Fruit fly (Drosophila melanogaster) whole organism, prepupa: ENCODE data around the gene CG3505.

ENCODE experiments used
- CG10631 ChIP-seq: fragments of 200-800 bp; sonication (Bioruptor generic); optimal IDR thresholded peaks from 2 replicates; lab custom pipeline; 2016; ENCODE audit warnings: missing biosample characterization, missing genetic modification characterization
- CG10669 ChIP-seq: fragments of 200-800 bp; sonication (Bioruptor generic); optimal IDR thresholded peaks from 3 replicates; lab custom pipeline; 2018; ENCODE audit warnings: missing biosample characterization, mild to moderate bottlenecking, missing genetic modification characterization, moderate library complexity
- CG11762 ChIP-seq: fragments of 200-800 bp; sonication (Bioruptor generic); optimal IDR thresholded peaks from 3 replicates; lab custom pipeline; 2016; ENCODE audit warnings: missing biosample characterization, missing genetic modification characterization; ENCODE audit not compliant: insufficient read depth
- CG11902 ChIP-seq: fragments of 200-800 bp; sonication (Bioruptor generic); optimal IDR thresholded peaks from 3 replicates; lab custom pipeline; 2016; ENCODE audit warnings: missing biosample characterization, missing genetic modification characterization
- CG15336 ChIP-seq: fragments of 200-800 bp; sonication (Bioruptor generic); IDR thresholded peaks from 2 replicates; pipeline ENCODE4 v1.3.6; 2022; ENCODE audit warnings: missing biosample characterization, missing genetic modification characterization
- CG1621 ChIP-seq: fragments of 200-800 bp; sonication (Bioruptor generic); optimal IDR thresholded peaks from 3 replicates; lab custom pipeline; 2018; ENCODE audit warnings: missing biosample characterization, mild to moderate bottlenecking, missing genetic modification characterization
- CG16779 ChIP-seq: fragments of 200-800 bp; sonication (Bioruptor generic); optimal IDR thresholded peaks from 3 replicates; lab custom pipeline; 2017; ENCODE audit warnings: missing biosample characterization, mild to moderate bottlenecking, missing genetic modification characterization
- CG3032 ChIP-seq: fragments of 200-800 bp; optimal IDR thresholded peaks from 2 replicates; lab custom pipeline; 2019; ENCODE audit warnings: missing biosample characterization, mild to moderate bottlenecking, missing genetic modification characterization, moderate library complexity
- CG31627 ChIP-seq: fragments of 200-800 bp; sonication (Bioruptor generic); optimal IDR thresholded peaks from 3 replicates; lab custom pipeline; 2016; ENCODE audit warnings: missing biosample characterization, missing genetic modification characterization
- CG3919 ChIP-seq: fragments of 200-800 bp; sonication (Bioruptor generic); optimal IDR thresholded peaks from 3 replicates; lab custom pipeline; 2016; ENCODE audit warnings: missing biosample characterization, missing genetic modification characterization
- CG4318 ChIP-seq: fragments of 200-800 bp; sonication (Bioruptor generic); optimal IDR thresholded peaks from 3 replicates; lab custom pipeline; 2017; ENCODE audit warnings: missing biosample characterization, mild to moderate bottlenecking, missing genetic modification characterization
- CG6163 ChIP-seq: fragments of 200-800 bp; sonication (Bioruptor generic); IDR thresholded peaks from 3 replicates; pipeline ENCODE4 v1.3.6; 2022; ENCODE audit warnings: missing biosample characterization, missing genetic modification characterization
- CG6276 ChIP-seq: fragments of 200-800 bp; sonication (Bioruptor generic); optimal IDR thresholded peaks from 2 replicates; lab custom pipeline; 2017; ENCODE audit warnings: missing biosample characterization, mild to moderate bottlenecking, missing genetic modification characterization
- CG6854 ChIP-seq: fragments of 200-800 bp; sonication (Bioruptor generic); optimal IDR thresholded peaks from 2 replicates; lab custom pipeline; 2017; ENCODE audit warnings: missing biosample characterization, mild to moderate bottlenecking, missing genetic modification characterization
- CG7368 ChIP-seq: fragments of 200-800 bp; sonication (Bioruptor generic); optimal IDR thresholded peaks from 3 replicates; lab custom pipeline; 2016; ENCODE audit warnings: missing biosample characterization, missing genetic modification characterization
- CG8119 ChIP-seq: fragments of 200-800 bp; sonication (Bioruptor generic); IDR thresholded peaks from 3 replicates; pipeline ENCODE4 v1.3.6; 2022; ENCODE audit warnings: missing biosample characterization, missing genetic modification characterization
- CG8319 ChIP-seq: fragments of 200-800 bp; sonication (Bioruptor generic); optimal IDR thresholded peaks from 3 replicates; lab custom pipeline; 2016; ENCODE audit warnings: missing biosample characterization, missing genetic modification characterization
- CG9139 ChIP-seq: fragments of 200-800 bp; sonication (Bioruptor generic); optimal IDR thresholded peaks from 3 replicates; lab custom pipeline; 2017; ENCODE audit warnings: missing biosample characterization, mild to moderate bottlenecking, missing genetic modification characterization
- Eip75B ChIP-seq: fragments of 200-800 bp; sonication (Bioruptor generic); optimal IDR thresholded peaks from 3 replicates; lab custom pipeline; 2016; ENCODE audit warnings: missing biosample characterization, missing genetic modification characterization
- Eip78C ChIP-seq: fragments of 200-800 bp; sonication (Bioruptor generic); peaks from one replicate; lab custom pipeline; 2016; ENCODE audit warnings: missing biosample characterization, missing genetic modification characterization
- Eip93F ChIP-seq: fragments of 200-800 bp; sonication (Bioruptor generic); optimal IDR thresholded peaks from 2 replicates; lab custom pipeline; 2016; ENCODE audit warnings: missing biosample characterization, mild to moderate bottlenecking, missing genetic modification characterization
- Ets21C ChIP-seq: fragments of 200-800 bp; sonication (Bioruptor generic); optimal IDR thresholded peaks from 3 replicates; lab custom pipeline; 2016; ENCODE audit warnings: missing biosample characterization, missing genetic modification characterization
- Ets96B ChIP-seq: fragments of 200-800 bp; optimal IDR thresholded peaks from 2 replicates; lab custom pipeline; 2019; ENCODE audit warnings: missing biosample characterization, mild to moderate bottlenecking, missing genetic modification characterization, moderate library complexity
- Gug ChIP-seq: fragments of 200-800 bp; sonication (Bioruptor generic); IDR thresholded peaks from 2 replicates; pipeline ENCODE4 v1.3.6; 2022; ENCODE audit warnings: missing biosample characterization, missing genetic modification characterization
- Hr38 ChIP-seq: sonication (Bioruptor generic); optimal IDR thresholded peaks from 2 replicates; lab custom pipeline; 2016; ENCODE audit warnings: missing biosample characterization, missing genetic modification characterization
- Hr39 ChIP-seq: fragments of 200-800 bp; sonication (Bioruptor generic); optimal IDR thresholded peaks from 2 replicates; lab custom pipeline; 2016; ENCODE audit warnings: missing biosample characterization, missing genetic modification characterization
- Hr4 ChIP-seq: fragments of 200-800 bp; sonication (Bioruptor generic); optimal IDR thresholded peaks from 3 replicates; lab custom pipeline; 2016; ENCODE audit warnings: missing biosample characterization, missing genetic modification characterization
- Lpt ChIP-seq: fragments of 200-800 bp; sonication (Bioruptor generic); optimal IDR thresholded peaks from 3 replicates; lab custom pipeline; 2016; ENCODE audit warnings: missing biosample characterization, missing genetic modification characterization
- OdsH ChIP-seq: fragments of 200-800 bp; sonication (Bioruptor generic); optimal IDR thresholded peaks from 3 replicates; lab custom pipeline; 2016; ENCODE audit warnings: missing biosample characterization, missing genetic modification characterization
- Sox14 ChIP-seq: fragments of 200-800 bp; sonication (Bioruptor generic); optimal IDR thresholded peaks from 3 replicates; lab custom pipeline; 2016; ENCODE audit warnings: missing biosample characterization, missing genetic modification characterization
- acj6 ChIP-seq: fragments of 200-800 bp; sonication (Bioruptor generic); optimal IDR thresholded peaks from 3 replicates; lab custom pipeline; 2016; ENCODE audit warnings: missing biosample characterization, missing genetic modification characterization
- cyc ChIP-seq: fragments of 200-800 bp; sonication (Bioruptor generic); optimal IDR thresholded peaks from 3 replicates; lab custom pipeline; 2016; ENCODE audit warnings: missing biosample characterization, missing genetic modification characterization
- dac ChIP-seq: fragments of 200-800 bp; sonication (Bioruptor generic); optimal IDR thresholded peaks from 2 replicates; lab custom pipeline; 2017; ENCODE audit warnings: missing biosample characterization, mild to moderate bottlenecking, missing genetic modification characterization
- dsx ChIP-seq: fragments of 200-800 bp; optimal IDR thresholded peaks from 3 replicates; lab custom pipeline; 2019; ENCODE audit warnings: missing biosample characterization, mild to moderate bottlenecking, missing genetic modification characterization, moderate library complexity; ENCODE audit not compliant: poor library complexity, severe bottlenecking
- eg ChIP-seq: fragments of 200-800 bp; sonication (Bioruptor generic); IDR thresholded peaks from 3 replicates; pipeline ENCODE4 v1.3.6; 2022; ENCODE audit warnings: missing biosample characterization, missing genetic modification characterization
- lz ChIP-seq: fragments of 200-800 bp; sonication (Bioruptor generic); optimal IDR thresholded peaks from 3 replicates; lab custom pipeline; 2016; ENCODE audit warnings: missing biosample characterization, missing genetic modification characterization
- pdm3 ChIP-seq: fragments of 200-800 bp; sonication (Bioruptor generic); optimal IDR thresholded peaks from 3 replicates; lab custom pipeline; 2016; ENCODE audit warnings: missing biosample characterization, missing genetic modification characterization
- spab ChIP-seq: fragments of 200-800 bp; sonication (Bioruptor generic); optimal IDR thresholded peaks from 2 replicates; lab custom pipeline; 2017; ENCODE audit warnings: missing biosample characterization, mild to moderate bottlenecking, missing genetic modification characterization, missing genetic modification reagents
- ss ChIP-seq, 2 experiments: fragments of 200-800 bp; sonication (Bioruptor generic); optimal IDR thresholded peaks; 2 replicates in 1 of 2; 3 replicates in 1 of 2; lab custom pipeline; 2017 to 2018; ENCODE audit warnings: mild to moderate bottlenecking in 2 of 2, missing biosample characterization in 2 of 2, missing genetic modification characterization in 2 of 2, moderate library complexity in 1 of 2
- svp ChIP-seq: fragments of 200-800 bp; sonication (Bioruptor generic); peaks from one replicate; lab custom pipeline; 2016; ENCODE audit warnings: missing biosample characterization, missing genetic modification characterization
- topi ChIP-seq: fragments of 200-800 bp; sonication (Bioruptor generic); optimal IDR thresholded peaks from 3 replicates; lab custom pipeline; 2016; ENCODE audit warnings: missing biosample characterization, missing genetic modification characterization
- vri ChIP-seq: fragments of 200-800 bp; sonication (Bioruptor generic); optimal IDR thresholded peaks from 3 replicates; lab custom pipeline; 2016; ENCODE audit warnings: missing biosample characterization, mild to moderate bottlenecking, missing genetic modification characterization

The CG3505 gene

DNA sequence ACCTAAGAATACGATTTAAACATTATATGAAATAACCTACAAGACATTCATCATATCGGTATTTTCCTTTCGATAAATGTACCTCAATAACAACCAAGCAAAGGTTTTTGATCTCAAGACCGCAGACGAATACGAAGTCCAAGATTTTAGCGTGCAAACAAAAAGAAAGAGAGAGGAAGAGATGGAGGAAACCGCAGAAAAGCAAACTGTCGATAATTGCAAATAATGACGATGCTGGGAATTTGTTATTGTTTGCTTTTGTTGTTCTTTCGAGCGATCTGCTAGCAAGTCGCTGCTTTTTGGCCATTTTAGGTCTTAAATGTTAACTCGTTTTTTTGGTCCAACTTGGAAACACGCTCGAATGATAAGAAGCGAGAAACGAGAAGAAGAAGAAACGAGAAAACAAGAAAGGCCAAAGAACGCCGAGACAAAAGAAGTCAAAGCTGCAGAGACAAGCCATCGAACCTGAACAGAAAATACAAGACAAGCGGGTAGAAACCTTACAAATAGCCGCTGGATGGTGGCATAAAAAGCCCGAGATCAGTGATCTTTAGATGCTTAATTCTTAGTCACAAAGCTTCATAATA lies 6.1 kb upstream of the CG3505 start (continued):
- no peak for TF ChIP-seq dac (GFP tag; lab: Kevin White, UChicago)
- no peak for TF ChIP-seq CG7368 (GFP tag; lab: Kevin White, UChicago)
- TF ChIP-seq cyc (GFP tag; lab: Kevin White, UChicago), result no peak
- peak; percentile 7 for TF ChIP-seq Eip75B (GFP tag; lab: Kevin White, UChicago)
- TF ChIP-seq CG6854 (GFP tag; lab: Kevin White, UChicago), result peak; percentile 88
- no peak for TF ChIP-seq CG4318 (GFP tag; lab: Kevin White, UChicago)
- no peak for TF ChIP-seq OdsH (GFP tag; lab: Kevin White, UChicago)
- TF ChIP-seq Eip93F (GFP tag; lab: Kevin White, UChicago), result no peak
- no peak for TF ChIP-seq Ets96B (tag; lab: Kevin White, UChicago)
- TF ChIP-seq Sox14 (GFP tag; lab: Kevin White, UChicago), result no peak
- TF ChIP-seq CG31627, result no peak
- peak in 1 of 2 experiments; percentile 70 for TF ChIP-seq ss (GFP tag; optimal IDR thresholded peaks at IDR 0.05; lab: Kevin White, UChicago)
- no peak for TF ChIP-seq CG11762 (GFP tag; lab: Kevin White, UChicago)
- no peak for TF ChIP-seq spab
- no peak for TF ChIP-seq CG1621
- TF ChIP-seq Hr38 (GFP tag; lab: Kevin White, UChicago), result no peak
- no peak for TF ChIP-seq Ets21C (GFP tag; lab: Kevin White, UChicago)
- no peak for TF ChIP-seq lz (GFP tag; lab: Kevin White, UChicago)
- TF ChIP-seq dsx (GFP tag; lab: Kevin White, UChicago), result no peak
- peak; percentile 58 for TF ChIP-seq svp
- TF ChIP-seq Hr4 (GFP tag; lab: Kevin White, UChicago), result no peak
- TF ChIP-seq eg (GFP tag; lab: Robert Waterston, UW), result no peak
- TF ChIP-seq CG11902 (GFP tag; lab: Kevin White, UChicago), result no peak

DNA sequence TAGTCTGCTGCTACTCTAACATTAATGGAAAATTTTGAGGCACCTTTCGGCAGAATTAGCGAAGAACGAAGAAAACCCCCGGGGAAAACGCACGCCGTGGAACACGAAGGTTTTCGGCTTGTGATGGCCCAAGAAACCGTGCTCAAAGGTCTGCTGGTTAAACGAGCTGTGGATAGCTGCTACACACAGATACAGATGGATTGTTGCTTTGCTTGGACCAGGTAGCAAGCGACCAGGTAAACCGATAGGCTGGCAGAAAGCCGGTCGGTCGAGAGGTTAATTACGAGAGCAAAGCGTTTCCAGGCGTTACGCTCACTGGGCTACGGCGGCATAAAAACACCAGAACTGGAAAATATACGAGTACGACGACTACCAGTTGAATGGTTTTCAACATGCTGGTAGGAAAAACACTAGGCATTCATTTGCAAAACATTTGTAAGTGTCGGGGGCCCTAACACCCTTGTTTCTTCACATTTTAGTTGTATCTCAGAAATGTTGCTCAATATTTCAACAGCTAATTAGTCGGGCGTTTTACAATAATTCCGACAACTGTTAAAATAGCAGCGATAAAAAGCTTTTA lies 4.9 kb upstream of the CG3505 start:
- TF ChIP-seq OdsH (GFP tag; lab: Kevin White, UChicago), result no peak
- peak; percentile 5 for TF ChIP-seq CG6854 (GFP tag; lab: Kevin White, UChicago)
- TF ChIP-seq, all 60 proteins: peak for 1

DNA sequence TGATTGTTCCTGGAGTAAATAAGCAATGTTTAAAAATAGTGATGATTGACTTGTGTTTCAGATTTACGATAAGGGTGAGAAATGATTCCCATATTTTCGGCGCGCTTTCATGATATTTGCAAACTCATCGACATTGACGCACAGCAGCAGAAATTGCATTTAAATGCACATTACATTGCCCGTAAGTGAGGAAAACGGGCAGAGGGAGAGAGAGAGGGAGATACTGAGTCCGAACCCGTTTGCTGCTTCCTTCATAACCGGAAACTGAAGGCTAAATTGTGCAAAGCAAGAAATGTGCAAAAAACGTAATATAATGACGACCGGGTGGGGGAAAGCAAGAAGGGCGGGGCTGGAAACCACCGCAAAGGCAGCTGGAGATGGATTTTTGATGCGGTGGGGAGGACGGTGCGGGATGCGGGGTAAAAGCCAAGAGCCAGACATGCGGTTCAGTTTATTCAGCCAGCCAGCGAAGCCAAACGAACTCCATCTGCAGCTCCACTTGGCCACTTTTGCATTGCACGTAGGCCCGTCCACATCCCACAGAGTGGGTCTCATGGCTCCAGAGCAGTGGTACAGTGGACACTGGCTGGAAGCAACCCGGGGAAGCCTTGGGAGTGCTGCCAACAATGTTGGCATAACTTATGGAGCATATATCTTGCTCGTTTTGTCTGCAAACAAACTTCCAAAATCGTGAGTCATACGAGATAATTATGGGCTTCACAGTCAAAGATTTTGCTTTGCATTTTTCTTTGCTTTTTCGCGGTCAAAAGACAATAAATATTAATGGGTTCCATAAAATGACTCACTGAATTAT lies 4.0 kb upstream of the CG3505 start:
- TF ChIP-seq CG6276 (GFP tag; lab: Kevin White, UChicago) (peak; percentile 19), acj6 (GFP tag; lab: Kevin White, UChicago) (no peak), ss (GFP tag; optimal IDR thresholded peaks at IDR 0.05; lab: Kevin White, UChicago) (peak; percentile 43 to 61), CG16779 (tag; lab: Kevin White, UChicago) (no peak), CG1621 (peak; percentile 39), CG9139 (peak; percentile 22), topi (GFP tag; lab: Kevin White, UChicago) (peak; percentile 7), Hr39 (no peak), OdsH (GFP tag; lab: Kevin White, UChicago) (no peak), eg (GFP tag; lab: Robert Waterston, UW) (peak; percentile 60; the same call in 2 of the 3 replicates), CG10669 (GFP tag; lab: Kevin White, UChicago) (peak; percentile 28), CG3919 (GFP tag; lab: Kevin White, UChicago) (peak; percentile 48), cyc (GFP tag; lab: Kevin White, UChicago) (peak; percentile 28), dsx (GFP tag; lab: Kevin White, UChicago) (peak; percentile 60), Sox14 (GFP tag; lab: Kevin White, UChicago) (no peak), Hr38 (GFP tag; lab: Kevin White, UChicago) (no peak), Gug (GFP tag; lab: Robert Waterston, UW) (peak; percentile 19; the same call in 1 of the 2 replicates), CG10631 (GFP tag; lab: Kevin White, UChicago) (no peak), pdm3 (GFP tag; lab: Kevin White, UChicago) (no peak), CG6854 (GFP tag; lab: Kevin White, UChicago) (peak; percentile 72), spab (peak; percentile 22), CG3032 (tag; lab: Kevin White, UChicago) (no peak), Lpt (peak; percentile 48), Eip78C (peak; percentile 83), CG11902 (GFP tag; lab: Kevin White, UChicago) (peak; percentile 9), CG6163 (GFP tag; lab: Robert Waterston, UW) (peak; percentile 63; the same call in 2 of the 3 replicates), CG15336 (GFP tag; lab: Robert Waterston, UW) (0 out of 2 replicates have a peak, but pooled peaks have one; percentile 31), CG8119 (GFP tag; lab: Robert Waterston, UW) (peak; percentile 35; the same call in 1 of the 3 replicates), vri (GFP tag; lab: Kevin White, UChicago) (peak; percentile 45), CG8319 (no peak), Eip75B (GFP tag; lab: Kevin White, UChicago) (no peak)
